Fruit fly (Drosophila melanogaster) whole organism: ENCODE results near the gene CG7329.

Experiments
- CG8478 ChIP-seq: fragments of >200 bp; optimal IDR thresholded peaks from 2 replicates; lab custom pipeline; 2018; ENCODE audit warnings: inconsistent platforms
- EcR ChIP-seq, 2 experiments: fragments of >200 bp; optimal IDR thresholded peaks; 2 replicates each; lab custom pipeline; 2017; ENCODE audit warnings: missing biosample characterization in 2 of 2, missing genetic modification characterization in 2 of 2, missing genetic modification reagents in 2 of 2
- pan ChIP-seq: fragments of >200 bp; optimal IDR thresholded peaks from 2 replicates; lab custom pipeline; 2017
- psq ChIP-seq: fragments of >200 bp; optimal IDR thresholded peaks from 2 replicates; lab custom pipeline; 2017
- usp ChIP-seq: fragments of >200 bp; optimal IDR thresholded peaks from 2 replicates; lab custom pipeline; 2017; ENCODE audit warnings: missing biosample characterization, missing genetic modification characterization, mixed read lengths

- no peak for TF ChIP-seq usp (GFP tag; lab: Kevin White, UChicago)
- TF ChIP-seq CG8478, result no peak
- TF ChIP-seq EcR (GFP tag; optimal IDR thresholded peaks at IDR 0.05; lab: Kevin White, UChicago), result no peak
- no peak for TF ChIP-seq pan (lab: Kevin White, UChicago)
- TF ChIP-seq psq (lab: Kevin White, UChicago), result no peak
Measured at dm6 chr2L:10687794-10688185, 49.5 kb upstream of the CG7329 start.
